Fruit fly (Drosophila melanogaster): ENCODE results near the gene side-VII.

The side-VII gene

DNA sequence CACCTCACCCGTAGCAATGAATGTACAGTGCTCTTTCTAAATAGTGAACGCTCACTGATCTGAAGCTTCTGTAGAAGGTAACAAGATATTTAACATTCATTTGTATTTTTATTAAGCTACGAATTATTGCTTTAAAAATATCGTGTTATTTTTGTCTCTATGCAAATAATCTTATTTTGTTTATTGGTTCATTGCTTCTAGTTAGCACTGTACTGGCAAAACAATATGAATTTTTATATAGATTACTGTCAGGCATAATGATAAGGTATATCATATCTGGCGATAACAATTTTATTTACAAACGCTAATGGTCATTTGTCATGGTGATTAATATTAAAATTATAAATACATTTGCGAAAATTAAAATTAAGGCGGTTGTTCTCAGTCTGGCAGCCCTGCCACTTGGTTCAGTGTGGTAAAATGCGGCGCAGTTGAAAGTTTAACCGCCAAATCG lies 31.8 kb upstream of the side-VII start, which contains the start of gene CG9471 (continued):
- TF ChIP-seq CG11247 (GFP tag; IDR thresholded peaks at IDR 0.05): peak; percentile 90
- TF ChIP-seq H15 (GFP tag; IDR thresholded peaks at IDR 0.05): peak; percentile 94
- TF ChIP-seq CG12219 (GFP tag; optimal IDR thresholded peaks at IDR 0.05): peak; percentile 86
- TF ChIP-seq zen (tag; optimal IDR thresholded peaks at IDR 0.05): peak; percentile 88
- TF ChIP-seq Atf3 (GFP tag; optimal IDR thresholded peaks at IDR 0.05): peak; percentile 83
- peak; percentile 90 for TF ChIP-seq HLH54F (GFP tag; optimal IDR thresholded peaks at IDR 0.05)
- TF ChIP-seq CG6813 (GFP tag; optimal IDR thresholded peaks at IDR 0.05): peak; percentile 74
- TF ChIP-seq CG10462 (GFP tag; optimal IDR thresholded peaks at IDR 0.05): peak; percentile 83
- TF ChIP-seq NC2α (GFP tag; optimal IDR thresholded peaks at IDR 0.05): peak; percentile 76
- peak; percentile 77 for TF ChIP-seq ssp (GFP tag; IDR thresholded peaks at IDR 0.05)
- no peak for TF ChIP-seq Hr39 (optimal IDR thresholded peaks at IDR 0.05)
- TF ChIP-seq CG15514 (GFP tag; optimal IDR thresholded peaks at IDR 0.05): peak; percentile 87
- peak; percentile 92 for TF ChIP-seq seq (GFP tag; IDR thresholded peaks at IDR 0.05)
- TF ChIP-seq CrebB (tag; optimal IDR thresholded peaks at IDR 0.05): peak; percentile 88
- peak; percentile 73 for TF ChIP-seq CG4707 (GFP tag; optimal IDR thresholded peaks at IDR 0.05)
- peak; percentile 77 for TF ChIP-seq CG8089 (GFP tag; optimal IDR thresholded peaks at IDR 0.05)
- peak; percentile 29 for TF ChIP-seq ftz-f1 (GFP tag; optimal IDR thresholded peaks at IDR 0.05)
- TF ChIP-seq CG6689 (GFP tag; IDR thresholded peaks at IDR 0.05): peak; percentile 94
- TF ChIP-seq lov (optimal IDR thresholded peaks at IDR 0.05): no peak
- peak; percentile 87 for TF ChIP-seq lov (GFP tag; IDR thresholded peaks at IDR 0.05)
- TF ChIP-seq CG10979 (tag; optimal IDR thresholded peaks at IDR 0.05): peak; percentile 86
- TF ChIP-seq CG9797 (GFP tag; optimal IDR thresholded peaks at IDR 0.05): no peak
- peak; percentile 70; the same call in 1 of the 2 replicates for TF ChIP-seq CG8765 (GFP tag; IDR thresholded peaks at IDR 0.05)
- TF ChIP-seq Aef1 (GFP tag; IDR thresholded peaks at IDR 0.05): peak; percentile 91
- TF ChIP-seq CG17385 (GFP tag; optimal IDR thresholded peaks at IDR 0.05): peak; percentile 91
- peak; percentile 89 for TF ChIP-seq CG10267 (tag; optimal IDR thresholded peaks at IDR 0.05)
- peak; percentile 88 for TF ChIP-seq Taf1 (GFP tag; IDR thresholded peaks at IDR 0.05)
- peak; percentile 63 for TF ChIP-seq YL-1 (GFP tag; optimal IDR thresholded peaks at IDR 0.05)
- TF ChIP-seq zfh1 (GFP tag; IDR thresholded peaks at IDR 0.05): peak; percentile 90
- TF ChIP-seq Sry-δ (GFP tag; optimal IDR thresholded peaks at IDR 0.05): peak; percentile 49
- TF ChIP-seq CG17361 (GFP tag; IDR thresholded peaks at IDR 0.05): peak; percentile 93
- TF ChIP-seq Doc2 (GFP tag; IDR thresholded peaks at IDR 0.05): peak; percentile 79
- TF ChIP-seq B-H1 (GFP tag; IDR thresholded peaks at IDR 0.05): peak; percentile 90
- peak; percentile 89 for TF ChIP-seq phol (tag; optimal IDR thresholded peaks at IDR 0.05)
- peak; percentile 87 for TF ChIP-seq Ssrp (tag; optimal IDR thresholded peaks at IDR 0.05)
- TF ChIP-seq CG7372 (GFP tag; IDR thresholded peaks at IDR 0.05): peak; percentile 92
- peak; percentile 93 for TF ChIP-seq Hand (GFP tag; optimal IDR thresholded peaks at IDR 0.05)
- TF ChIP-seq CG33557 (GFP tag; optimal IDR thresholded peaks at IDR 0.05): peak; percentile 82
- peak; percentile 87 for TF ChIP-seq pho (GFP tag; optimal IDR thresholded peaks at IDR 0.05)
- peak; percentile 87 for TF ChIP-seq al (GFP tag; IDR thresholded peaks at IDR 0.05)
- TF ChIP-seq gro (GFP tag; optimal IDR thresholded peaks at IDR 0.05): peak; percentile 89
- TF ChIP-seq Dfd (GFP tag; optimal IDR thresholded peaks at IDR 0.05): no peak
- TF ChIP-seq Mad (GFP tag; optimal IDR thresholded peaks at IDR 0.05): peak; percentile 68
- peak; percentile 38 for TF ChIP-seq TFAM (GFP tag; optimal IDR thresholded peaks at IDR 0.05)
- TF ChIP-seq HLHmδ (GFP tag; optimal IDR thresholded peaks at IDR 0.05): no peak
- no peak for TF ChIP-seq usp (GFP tag; optimal IDR thresholded peaks at IDR 0.05)
- TF ChIP-seq CG18599 (GFP tag; optimal IDR thresholded peaks at IDR 0.05): peak; percentile 94
- TF ChIP-seq Side (GFP tag; optimal IDR thresholded peaks at IDR 0.05): peak; percentile 88
- peak; percentile 77 for TF ChIP-seq CG17912 (GFP tag; optimal IDR thresholded peaks at IDR 0.05)
- peak; percentile 85 for TF ChIP-seq sens-2 (GFP tag; IDR thresholded peaks at IDR 0.05)
- TF ChIP-seq CG7963 (GFP tag; IDR thresholded peaks at IDR 0.05; ENCODE audit: partially characterized antibody): no peak
- peak; percentile 85; the same call in 2 of the 3 replicates for TF ChIP-seq CG3726 (GFP tag; IDR thresholded peaks at IDR 0.05)

Data from whole organism, embryonic.